Fruit fly (Drosophila melanogaster) whole organism, wandering third instar larva: Measurements from ENCODE around the gene CG15167.

Source experiments
- Abd-B ChIP-seq: fragments of >200 bp; optimal IDR thresholded peaks from 2 replicates; lab custom pipeline; 2017; ENCODE audit warnings: missing biosample characterization, missing genetic modification characterization
- CG9705 ChIP-seq: fragments of 200-800 bp; sonication (Bioruptor generic); optimal IDR thresholded peaks from 2 replicates; lab custom pipeline; 2018; ENCODE audit warnings: missing biosample characterization, mild to moderate bottlenecking, missing genetic modification characterization
- Hr83 ChIP-seq: fragments of 200-300 bp; sonication (Bioruptor generic); optimal IDR thresholded peaks from 2 replicates; lab custom pipeline; 2016; ENCODE audit warnings: missing biosample characterization, mild to moderate bottlenecking, missing genetic modification characterization, moderate library complexity; ENCODE audit not compliant: poor library complexity, severe bottlenecking
- OdsH ChIP-seq: fragments of 200-800 bp; sonication (Bioruptor generic); optimal IDR thresholded peaks from 2 replicates; lab custom pipeline; 2016; ENCODE audit warnings: missing biosample characterization, mild to moderate bottlenecking, missing genetic modification characterization
- ey ChIP-seq: fragments of 200-800 bp; sonication (Bioruptor generic); optimal IDR thresholded peaks from 2 replicates; lab custom pipeline; 2016; ENCODE audit warnings: missing biosample characterization, missing genetic modification characterization
- tai ChIP-seq: sonication (Bioruptor generic); optimal IDR thresholded peaks from 2 replicates; lab custom pipeline; 2016; ENCODE audit warnings: missing biosample characterization, missing genetic modification characterization

- TF ChIP-seq ey (GFP tag; lab: Kevin White, UChicago): no peak
- no peak for TF ChIP-seq Hr83 (GFP tag; lab: Kevin White, UChicago)
- no peak for TF ChIP-seq tai (GFP tag; lab: Kevin White, UChicago)
- TF ChIP-seq Abd-B (GFP tag; lab: Kevin White, UChicago): no peak
- TF ChIP-seq OdsH (GFP tag; lab: Kevin White, UChicago): no peak
- TF ChIP-seq CG9705 (GFP tag; lab: Kevin White, UChicago): no peak
Observed at dm6 chr2L:18735553-18736167, 4.5 kb upstream of the CG15167 start.
